Worm (Caenorhabditis elegans): Measurements from ENCODE around the gene dnj-17.

DNA sequence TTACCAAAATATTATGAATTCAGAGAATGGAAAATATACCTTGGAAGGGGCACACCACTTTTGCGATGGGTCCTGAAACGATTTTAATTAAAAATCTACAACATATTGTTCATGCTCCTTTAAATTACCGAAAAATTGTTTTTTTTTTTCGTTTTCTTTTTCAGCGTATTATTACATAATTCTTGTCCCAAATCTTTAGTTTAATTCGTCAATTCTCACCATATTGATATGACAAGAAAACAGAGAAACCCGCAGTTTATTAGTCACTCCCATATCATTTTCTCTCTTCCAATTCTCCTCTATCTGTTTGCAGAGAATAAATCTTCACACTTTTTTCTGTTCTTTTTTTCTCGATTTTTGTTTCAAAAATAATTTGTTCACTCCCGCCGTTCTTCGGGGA is 2.1 kb upstream of the dnj-17 start, which contains the start of gene F11F1.1:
- TF ChIP-seq T22C8.4 (GFP tag; IDR thresholded peaks at IDR 0.05), result no peak
- TF ChIP-seq ref-1 (GFP tag; conservative IDR thresholded peaks at IDR 0.05), result no peak
- no peak for TF ChIP-seq ztf-29 (GFP tag; IDR thresholded peaks at IDR 0.05)
- TF ChIP-seq cog-1 (tag; optimal IDR thresholded peaks at IDR 0.05), result no peak
- TF ChIP-seq med-1 (GFP tag; optimal IDR thresholded peaks at IDR 0.05; ENCODE audit: insufficient read depth), result no peak
- TF ChIP-seq flt-1 (GFP tag; IDR thresholded peaks at IDR 0.05), result no peak
- TF ChIP-seq tab-1 (GFP tag; IDR thresholded peaks at IDR 0.05), result no peak
